Worm (Caenorhabditis elegans) whole organism, L3 larva: ENCODE results near the gene C03B1.9.

Experiments
- R02D3.7 ChIP-seq: fragments of 150-350 bp; optimal IDR thresholded peaks from 2 replicates; lab custom pipeline; 2014; ENCODE audit warnings: missing biosample characterization, missing genetic modification characterization
- ZK546.5 ChIP-seq: sonication (generic microtip); optimal IDR thresholded peaks from 2 replicates; lab custom pipeline; 2017; ENCODE audit warnings: missing biosample characterization, missing genetic modification characterization
- ama-1 ChIP-seq: fragments of 150-350 bp; optimal IDR thresholded peaks from 2 replicates; lab custom pipeline; 2018
- ceh-28 ChIP-seq: fragments of 150-350 bp; optimal IDR thresholded peaks from 2 replicates; lab custom pipeline; 2014; ENCODE audit warnings: missing biosample characterization, missing genetic modification reagents, missing genetic modification characterization
- daf-12 ChIP-seq: fragments of 150-350 bp; optimal IDR thresholded peaks from 2 replicates; lab custom pipeline; 2014; ENCODE audit warnings: missing biosample characterization, missing genetic modification reagents, missing genetic modification characterization
- egl-27 ChIP-seq: sonication (generic microtip); optimal IDR thresholded peaks from 4 replicates; lab custom pipeline; 2017; ENCODE audit warnings: missing biosample characterization, missing genetic modification reagents, missing genetic modification characterization
- egl-5 ChIP-seq: fragments of 150-350 bp; optimal IDR thresholded peaks from 2 replicates; lab custom pipeline; 2017; ENCODE audit warnings: missing biosample characterization, missing genetic modification reagents, missing genetic modification characterization, inconsistent platforms
- elt-1 ChIP-seq: fragments of 150-350 bp; optimal IDR thresholded peaks from 2 replicates; lab custom pipeline; 2014; ENCODE audit warnings: missing biosample characterization, missing genetic modification characterization
- elt-2 ChIP-seq: sonication (generic microtip); optimal IDR thresholded peaks from 2 replicates; lab custom pipeline; 2016; ENCODE audit warnings: missing genetic modification reagents, mild to moderate bottlenecking, missing genetic modification characterization, missing compliant biosample characterization
- elt-3 ChIP-seq, 3 experiments: fragments of 150-350 bp in 1 of 3; sonication (generic microtip) in 2 of 3; optimal IDR thresholded peaks; 2 replicates in 2 of 3; 4 replicates in 1 of 3; lab custom pipeline; 2014 to 2017; ENCODE audit warnings: missing biosample characterization in 3 of 3, missing genetic modification characterization in 3 of 3
- eor-1 ChIP-seq, 2 experiments: fragments of 150-350 bp; optimal IDR thresholded peaks; 2 replicates each; lab custom pipeline; 2014 to 2018; ENCODE audit warnings: missing biosample characterization in 2 of 2, missing genetic modification characterization in 2 of 2
- fkh-10 ChIP-seq: sonication (generic microtip); optimal IDR thresholded peaks from 2 replicates; lab custom pipeline; 2017; ENCODE audit warnings: missing biosample characterization, missing genetic modification reagents, missing genetic modification characterization
- fkh-2 ChIP-seq: fragments of 150-350 bp; optimal IDR thresholded peaks from 2 replicates; lab custom pipeline; 2014; ENCODE audit warnings: missing biosample characterization, missing genetic modification reagents, missing genetic modification characterization
- fos-1 ChIP-seq: fragments of 150-350 bp; optimal IDR thresholded peaks from 2 replicates; lab custom pipeline; 2014; ENCODE audit warnings: missing biosample characterization, missing genetic modification characterization
- hmg-11 ChIP-seq: sonication (generic microtip); optimal IDR thresholded peaks from 2 replicates; lab custom pipeline; 2016; ENCODE audit warnings: missing genetic modification characterization, missing compliant biosample characterization
- jun-1 ChIP-seq: fragments of 150-350 bp; optimal IDR thresholded peaks from 2 replicates; lab custom pipeline; 2014; ENCODE audit warnings: missing biosample characterization, missing genetic modification reagents, missing genetic modification characterization
- lin-39 ChIP-seq: fragments of 150-350 bp; optimal IDR thresholded peaks from 2 replicates; lab custom pipeline; 2018; ENCODE audit warnings: missing biosample characterization, missing genetic modification reagents, missing genetic modification characterization
- lsy-12 ChIP-seq: sonication (generic microtip); optimal IDR thresholded peaks from 2 replicates; lab custom pipeline; 2016; ENCODE audit warnings: mild to moderate bottlenecking, missing genetic modification characterization, missing compliant biosample characterization
- mml-1 ChIP-seq: fragments of 150-350 bp; sonication (generic microtip); optimal IDR thresholded peaks from 3 replicates; lab custom pipeline; 2014; ENCODE audit warnings: missing biosample characterization, missing genetic modification characterization
- nfya-1 ChIP-seq: sonication (generic microtip); optimal IDR thresholded peaks from 2 replicates; lab custom pipeline; 2017; ENCODE audit warnings: missing genetic modification characterization, mild to moderate bottlenecking, missing compliant biosample characterization, antibody characterized with exemption, moderate library complexity; ENCODE audit not compliant: insufficient read depth
- nhr-11 ChIP-seq: fragments of 150-350 bp; optimal IDR thresholded peaks from 2 replicates; lab custom pipeline; 2014; ENCODE audit warnings: missing biosample characterization, missing genetic modification characterization
- nhr-12 ChIP-seq: fragments of 150-350 bp; optimal IDR thresholded peaks from 2 replicates; lab custom pipeline; 2014; ENCODE audit warnings: missing biosample characterization, missing genetic modification characterization
- nhr-23 ChIP-seq: fragments of 150-350 bp; optimal IDR thresholded peaks from 2 replicates; lab custom pipeline; 2014; ENCODE audit warnings: missing biosample characterization, missing genetic modification reagents, missing genetic modification characterization
- nhr-237 ChIP-seq: fragments of 150-350 bp; optimal IDR thresholded peaks from 2 replicates; lab custom pipeline; 2014; ENCODE audit warnings: missing biosample characterization, missing genetic modification characterization
- nhr-25 ChIP-seq: sonication (generic microtip); optimal IDR thresholded peaks from 2 replicates; lab custom pipeline; 2017; ENCODE audit warnings: missing biosample characterization, missing genetic modification characterization
- nhr-28 ChIP-seq: fragments of 150-350 bp; optimal IDR thresholded peaks from 2 replicates; lab custom pipeline; 2014; ENCODE audit warnings: missing biosample characterization, missing genetic modification characterization
- nhr-43 ChIP-seq: sonication (generic microtip); optimal IDR thresholded peaks from 2 replicates; lab custom pipeline; 2016; ENCODE audit warnings: mild to moderate bottlenecking, missing genetic modification characterization, missing compliant biosample characterization; ENCODE audit not compliant: poor library complexity, severe bottlenecking
- nhr-67 ChIP-seq: fragments of 150-350 bp; optimal IDR thresholded peaks from 2 replicates; lab custom pipeline; 2014; ENCODE audit warnings: missing biosample characterization, missing genetic modification characterization
- nhr-76 ChIP-seq: fragments of 150-350 bp; sonication (generic microtip); optimal IDR thresholded peaks from 5 replicates; lab custom pipeline; 2014; ENCODE audit warnings: missing biosample characterization, missing genetic modification characterization
- pqm-1 ChIP-seq: fragments of 150-350 bp; optimal IDR thresholded peaks from 2 replicates; lab custom pipeline; 2017; ENCODE audit warnings: missing biosample characterization, missing genetic modification characterization, inconsistent platforms
- sea-2 ChIP-seq: fragments of 150-350 bp; sonication (generic microtip); optimal IDR thresholded peaks from 4 replicates; lab custom pipeline; 2014; ENCODE audit warnings: missing biosample characterization, missing genetic modification reagents, missing genetic modification characterization
- skn-1 ChIP-seq: fragments of 150-350 bp; optimal IDR thresholded peaks from 2 replicates; lab custom pipeline; 2014; ENCODE audit warnings: missing biosample characterization, missing genetic modification characterization
- snpc-4 ChIP-seq: fragments of 150-350 bp; optimal IDR thresholded peaks from 2 replicates; lab custom pipeline; 2014; ENCODE audit warnings: missing biosample characterization, missing genetic modification characterization
- tbx-2 ChIP-seq: sonication (generic microtip); optimal IDR thresholded peaks from 2 replicates; lab custom pipeline; 2016; ENCODE audit warnings: mild to moderate bottlenecking, missing genetic modification characterization, missing compliant biosample characterization
- unc-39 ChIP-seq: sonication (generic microtip); optimal IDR thresholded peaks from 4 replicates; lab custom pipeline; 2017; ENCODE audit warnings: missing biosample characterization, missing genetic modification characterization
- zag-1 ChIP-seq: fragments of 150-350 bp; optimal IDR thresholded peaks from 2 replicates; lab custom pipeline; 2014; ENCODE audit warnings: missing biosample characterization, missing genetic modification characterization
- ztf-11 ChIP-seq: fragments of 150-350 bp; optimal IDR thresholded peaks from 2 replicates; lab custom pipeline; 2014; ENCODE audit warnings: missing biosample characterization, missing genetic modification characterization

Gene C03B1.9

DNA sequence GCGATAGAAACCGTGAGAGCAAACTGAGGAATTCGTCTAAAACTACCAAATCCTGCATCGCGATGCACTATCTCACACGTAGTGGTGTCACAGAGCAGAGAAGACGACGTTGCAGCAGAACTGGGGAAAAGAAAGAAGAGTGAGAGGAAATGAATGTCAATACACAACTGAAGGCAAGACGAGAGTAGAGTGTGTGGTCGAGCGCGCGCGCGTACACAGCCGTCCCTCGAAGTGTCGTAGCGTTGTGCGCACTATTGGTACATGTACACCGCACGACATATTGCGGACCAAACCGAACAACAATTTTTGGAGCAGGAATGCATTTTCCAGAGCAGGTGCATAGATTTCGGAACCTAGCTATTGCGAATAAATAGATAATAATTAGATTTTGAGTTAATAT, 31.4 kb upstream of the C03B1.9 start (continued):
- TF ChIP-seq daf-12 (tag; lab: Kevin White, UChicago) (no peak), lsy-12 (tag; lab: Kevin White, UChicago) (peak; percentile 24), tbx-2 (tag; lab: Kevin White, UChicago) (peak; percentile 22), nhr-67 (no peak), nhr-12 (tag; lab: Kevin White, UChicago) (no peak), fkh-2 (tag; lab: Kevin White, UChicago) (no peak), ama-1 (lab: Kevin White, UChicago) (no peak), eor-1 (tag; optimal IDR thresholded peaks at IDR 0.05; lab: Kevin White, UChicago) (no peak), egl-27 (tag; lab: Kevin White, UChicago) (no peak), jun-1 (peak; percentile 28), nhr-28 (tag; lab: Kevin White, UChicago) (no peak), R02D3.7 (tag; lab: Kevin White, UChicago) (no peak), elt-3 (tag; optimal IDR thresholded peaks at IDR 0.05; lab: Kevin White, UChicago) (no peak), egl-5 (tag; lab: Kevin White, UChicago) (no peak), ztf-11 (tag; lab: Kevin White, UChicago) (no peak)
- TF ChIP-seq, all 47 proteins: peak for 13

DNA sequence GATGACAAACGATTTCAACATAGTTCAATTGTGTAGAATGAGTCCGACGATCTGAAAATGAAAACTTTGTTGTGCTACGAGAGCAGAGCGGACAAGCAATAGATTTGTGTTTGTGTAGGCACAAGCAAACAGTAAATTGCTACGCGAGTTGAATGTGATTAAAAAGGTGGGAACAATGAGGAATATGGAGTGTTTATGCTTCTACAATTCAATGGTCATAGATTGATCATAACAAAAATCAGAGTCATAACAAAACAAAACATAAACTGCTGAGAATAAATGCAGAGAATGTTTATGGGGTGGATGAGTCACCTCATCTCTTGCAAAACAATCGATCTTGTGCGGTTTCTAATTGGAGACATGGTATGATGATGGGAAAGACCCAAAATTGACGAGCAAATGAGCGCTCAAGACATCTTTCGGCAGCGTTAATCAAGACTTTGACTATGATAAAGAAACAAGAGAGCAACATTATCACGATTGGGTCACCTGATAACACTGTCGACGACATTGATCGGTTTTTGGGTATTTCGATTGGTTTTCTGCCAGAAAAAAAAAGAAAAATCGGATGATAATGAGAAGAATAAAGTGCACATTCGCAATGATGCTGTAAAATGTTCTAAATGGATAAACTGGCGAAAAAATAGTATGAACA, 30.8 kb upstream of the C03B1.9 start, which contains the start of gene lmp-1:
Gene lmp-1 (minus strand): TSS at position 51 of the 655 bp plus-strand sequence.
- TF ChIP-seq eor-1 (tag; optimal IDR thresholded peaks at IDR 0.05; lab: Kevin White, UChicago) (no peak), pqm-1 (tag; lab: Kevin White, UChicago) (peak; percentile 66), elt-2 (tag; lab: Kevin White, UChicago) (peak; percentile 76), ztf-11 (tag; lab: Kevin White, UChicago) (no peak), R02D3.7 (tag; lab: Kevin White, UChicago) (no peak), mml-1 (tag; lab: Kevin White, UChicago) (no peak), sea-2 (no peak), elt-3 (tag; optimal IDR thresholded peaks at IDR 0.05; lab: Kevin White, UChicago) (no peak), nhr-43 (tag; lab: Kevin White, UChicago) (no peak)

DNA sequence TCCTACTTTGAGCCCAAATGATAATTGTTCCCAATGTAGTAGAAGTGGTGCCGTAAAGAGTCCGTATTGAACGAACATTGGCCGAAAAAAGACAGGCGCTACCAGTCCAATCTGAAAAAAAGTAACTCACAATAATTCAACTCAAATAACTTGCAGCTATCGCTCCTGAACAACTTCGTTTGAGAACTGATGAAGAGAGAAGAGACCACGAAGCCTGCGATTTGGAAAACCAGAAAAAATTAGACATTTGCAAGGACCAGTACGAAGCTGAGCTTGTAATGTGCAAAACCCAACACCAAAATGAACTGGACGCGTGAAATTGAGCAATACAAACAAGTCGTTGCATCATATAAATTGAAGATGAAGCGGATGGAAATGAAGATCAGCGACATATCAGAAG, 27.5 kb upstream of the C03B1.9 start, which contains the start of gene C03B1.1:
Gene C03B1.1 (plus strand): TSS at position 301 of the 400 bp plus-strand sequence.
- no peak for TF ChIP-seq tbx-2 (tag; lab: Kevin White, UChicago)
- TF ChIP-seq sea-2 = no peak
- no peak for TF ChIP-seq nhr-76 (tag; lab: Kevin White, UChicago)
- TF ChIP-seq ceh-28 = no peak
- TF ChIP-seq lin-39 (tag; lab: Kevin White, UChicago) = no peak
- TF ChIP-seq snpc-4 = no peak
- no peak for TF ChIP-seq nfya-1 (tag; lab: Kevin White, UChicago)

DNA sequence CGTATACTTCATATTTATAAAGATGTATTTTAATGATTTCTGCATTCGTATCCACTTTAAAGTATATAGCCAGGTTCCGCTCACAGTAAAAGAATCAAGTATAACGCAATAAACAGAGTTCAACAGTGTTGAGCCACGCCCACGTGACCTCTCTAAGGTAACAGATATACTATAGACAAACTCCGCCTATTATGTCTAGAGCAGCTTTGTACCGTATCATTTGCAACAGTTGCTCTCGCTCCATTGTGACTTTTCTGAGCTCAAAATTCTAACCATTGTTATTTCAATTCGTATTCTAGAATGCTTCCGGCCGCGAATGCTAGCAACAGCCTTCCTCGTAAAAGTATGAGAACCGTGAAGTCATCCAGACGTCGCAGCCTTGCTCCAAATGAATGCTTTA, 26.4 kb upstream of the C03B1.9 start, which contains the start of gene C03B1.17:
Gene C03B1.17 (plus strand): TSS at position 301 of the 400 bp plus-strand sequence.
- no peak for TF ChIP-seq egl-5 (tag; lab: Kevin White, UChicago)
- no peak for TF ChIP-seq nhr-67
- no peak for TF ChIP-seq nfya-1 (tag; lab: Kevin White, UChicago)
- TF ChIP-seq nhr-28 (tag; lab: Kevin White, UChicago) = no peak
- TF ChIP-seq lsy-12 (tag; lab: Kevin White, UChicago) = no peak
- TF ChIP-seq, all 47 proteins: peak for 0

DNA sequence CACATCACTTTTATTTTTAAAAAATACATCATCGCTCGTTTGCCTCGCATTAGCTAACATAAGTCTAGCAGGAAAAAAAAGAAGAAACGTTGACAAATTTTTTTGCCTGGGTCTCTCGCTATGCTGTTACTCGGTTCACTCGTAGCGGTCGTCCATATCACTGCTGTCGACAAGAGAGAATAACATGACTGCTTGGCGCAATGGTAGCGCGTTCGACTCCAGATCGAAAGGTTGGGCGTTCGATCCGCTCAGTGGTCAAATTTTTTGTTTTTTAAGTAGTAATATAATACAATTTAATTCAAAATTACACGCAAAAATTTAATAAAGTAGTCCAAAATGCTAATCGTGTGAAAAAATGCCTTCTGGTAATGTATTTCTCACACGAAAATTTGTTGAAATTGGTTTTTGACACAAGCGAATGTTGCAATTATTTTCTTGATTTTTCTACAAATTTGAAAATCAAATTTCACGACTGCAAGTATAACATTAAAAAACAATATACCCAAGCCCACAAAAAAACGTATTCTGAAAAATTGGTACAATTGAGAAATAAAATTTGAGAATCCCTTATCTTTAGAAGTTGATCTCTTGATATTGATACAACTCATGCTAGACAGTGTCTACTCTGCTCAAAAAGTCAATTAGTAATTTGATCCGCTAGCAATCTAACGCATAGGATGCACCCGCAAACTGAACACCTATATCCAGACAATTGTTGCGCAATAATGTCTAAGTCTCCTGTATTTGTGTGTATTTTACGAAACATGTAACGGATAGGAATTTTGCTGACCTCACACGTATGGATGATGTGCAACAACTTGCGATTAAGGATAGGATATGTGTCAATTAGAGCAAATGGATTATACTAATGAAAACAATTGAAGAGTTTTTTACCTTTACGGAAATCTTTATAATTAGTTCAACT, 24.5 kb upstream of the C03B1.9 start:
- no peak for TF ChIP-seq fkh-2 (tag; lab: Kevin White, UChicago)
- no peak for TF ChIP-seq egl-27 (tag; lab: Kevin White, UChicago)
- TF ChIP-seq elt-1 (tag; lab: Kevin White, UChicago) = no peak
- TF ChIP-seq fkh-10 (GFP tag; lab: Kevin White, UChicago) = no peak
- peak; percentile 36 for TF ChIP-seq nhr-23 (tag; lab: Kevin White, UChicago)
- TF ChIP-seq zag-1 (tag; lab: Kevin White, UChicago) = no peak
- peak; percentile 54 for TF ChIP-seq tbx-2 (tag; lab: Kevin White, UChicago)
- TF ChIP-seq elt-2 (tag; lab: Kevin White, UChicago) = peak; percentile 29
- TF ChIP-seq ZK546.5 = no peak
- TF ChIP-seq unc-39 (tag; lab: Kevin White, UChicago) = no peak
- peak; percentile 93 for TF ChIP-seq hmg-11 (tag; lab: Kevin White, UChicago)
- no peak for TF ChIP-seq nhr-76 (tag; lab: Kevin White, UChicago)
- TF ChIP-seq mml-1 (tag; lab: Kevin White, UChicago) = no peak
- no peak for TF ChIP-seq nhr-43 (tag; lab: Kevin White, UChicago)
- no peak for TF ChIP-seq ceh-28
- TF ChIP-seq nhr-11 (tag; lab: Kevin White, UChicago) = no peak
- peak; percentile 10 for TF ChIP-seq nhr-28 (tag; lab: Kevin White, UChicago)
- no peak for TF ChIP-seq daf-12 (tag; lab: Kevin White, UChicago)
- no peak for TF ChIP-seq nhr-25 (tag; lab: Kevin White, UChicago)
- TF ChIP-seq nfya-1 (tag; lab: Kevin White, UChicago) = peak; percentile 57
- TF ChIP-seq lsy-12 (tag; lab: Kevin White, UChicago) = no peak
- no peak for TF ChIP-seq fos-1 (tag; lab: Kevin White, UChicago)
- TF ChIP-seq eor-1 (tag; optimal IDR thresholded peaks at IDR 0.05; lab: Kevin White, UChicago) = no peak
- TF ChIP-seq ama-1 (lab: Kevin White, UChicago) = no peak
- TF ChIP-seq skn-1 (tag; lab: Kevin White, UChicago) = peak; percentile 26
- no peak for TF ChIP-seq nhr-237 (tag; lab: Kevin White, UChicago)
- TF ChIP-seq egl-5 (tag; lab: Kevin White, UChicago) = peak; percentile 54
- no peak for TF ChIP-seq nhr-67
